Fruit fly (Drosophila melanogaster): Measurements from ENCODE around the gene CG32856.

dm6 chr3R:15928127-15928526 is 37.0 kb downstream of the CG32856 start:
- no peak for TF ChIP-seq schlank (tag; optimal IDR thresholded peaks at IDR 0.05)
- no peak for TF ChIP-seq CG3407 (GFP tag; optimal IDR thresholded peaks at IDR 0.05)
- TF ChIP-seq grau (tag; optimal IDR thresholded peaks at IDR 0.05) = no peak
- TF ChIP-seq tap (tag; optimal IDR thresholded peaks at IDR 0.05) = no peak
- TF ChIP-seq Gsc (GFP tag; IDR thresholded peaks at IDR 0.05) = no peak
- TF ChIP-seq CG18619 (GFP tag; optimal IDR thresholded peaks at IDR 0.05) = no peak
- no peak for TF ChIP-seq ac (GFP tag; optimal IDR thresholded peaks at IDR 0.05)
- no peak for TF ChIP-seq psq (GFP tag; optimal IDR thresholded peaks at IDR 0.05)
- TF ChIP-seq CG12236 (GFP tag; optimal IDR thresholded peaks at IDR 0.05) = no peak
- no peak for TF ChIP-seq CG2875 (GFP tag; optimal IDR thresholded peaks at IDR 0.05)
- no peak for TF ChIP-seq Sry-β (GFP tag; optimal IDR thresholded peaks at IDR 0.05)
- no peak for TF ChIP-seq unpg (GFP tag; optimal IDR thresholded peaks at IDR 0.05)
- no peak for TF ChIP-seq otp (GFP tag; IDR thresholded peaks at IDR 0.05)
- no peak for TF ChIP-seq CG3065 (GFP tag; optimal IDR thresholded peaks at IDR 0.05)

All from whole organism, embryonic.